Fruit fly (Drosophila melanogaster): Measurements from ENCODE around the gene Ube4A.
A peak's percentile ranks its signal among the peaks of the same experiment; 100 is the strongest.

Gene Ube4A

DNA sequence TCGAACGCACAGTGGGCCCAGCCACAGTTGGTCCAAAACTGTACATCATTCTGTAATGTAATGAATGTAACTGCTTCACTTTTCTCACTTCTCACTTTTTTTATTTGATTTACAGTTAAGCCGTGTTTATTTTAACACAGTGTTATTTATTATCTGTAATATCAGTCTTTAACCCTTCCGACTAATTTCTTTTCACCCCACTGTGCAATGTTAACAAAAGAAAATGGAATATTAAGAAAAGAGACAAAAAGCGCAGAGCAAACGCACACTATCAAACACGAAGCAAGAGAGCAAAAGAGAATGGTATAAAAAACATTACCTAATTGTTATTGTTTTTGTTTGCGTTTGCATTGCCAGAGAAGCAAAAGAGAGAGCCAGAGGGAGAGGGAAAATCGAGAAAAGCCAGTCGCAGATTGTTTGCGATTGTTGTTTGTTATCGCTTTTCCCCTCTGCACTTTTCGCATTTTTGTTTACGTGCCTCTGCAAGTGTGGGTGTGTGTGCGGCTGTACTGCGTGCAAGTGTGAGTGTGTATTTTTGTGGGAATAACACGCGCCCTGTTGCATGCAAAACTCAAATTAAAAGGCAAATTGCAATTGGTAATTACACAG is 11.1 kb upstream of the Ube4A start (continued):
- TF ChIP-seq lmd (GFP tag; IDR thresholded peaks at IDR 0.05) (peak; percentile 97), CG1603 (tag; optimal IDR thresholded peaks at IDR 0.05) (peak; percentile 98), CG2202 (tag; optimal IDR thresholded peaks at IDR 0.05) (peak; percentile 98), Dref (GFP tag; IDR thresholded peaks at IDR 0.05) (no peak), HLH3B (GFP tag; IDR thresholded peaks at IDR 0.05) (peak; percentile 98), chn (GFP tag; optimal IDR thresholded peaks at IDR 0.05) (peak; percentile 99), CG6791 (GFP tag; IDR thresholded peaks at IDR 0.05; ENCODE audit: partially characterized antibody) (peak; percentile 59; the same call in 1 of the 3 replicates), CG13123 (GFP tag; optimal IDR thresholded peaks at IDR 0.05) (peak; percentile 96), CG17829 (tag; optimal IDR thresholded peaks at IDR 0.05) (peak; percentile 99), CG6854 (GFP tag; optimal IDR thresholded peaks at IDR 0.05) (peak; percentile 96), stc (GFP tag; IDR thresholded peaks at IDR 0.05) (peak; percentile 98), tap (tag; optimal IDR thresholded peaks at IDR 0.05) (peak; percentile 99), ERR (GFP tag; optimal IDR thresholded peaks at IDR 0.05) (peak; percentile 98), Oli (tag; optimal IDR thresholded peaks at IDR 0.05) (peak; percentile 99), sisA (GFP tag; IDR thresholded peaks at IDR 0.05) (peak; percentile 97), CG14667 (GFP tag; IDR thresholded peaks at IDR 0.05) (peak; percentile 94), CG11560 (tag; IDR thresholded peaks at IDR 0.05) (peak; percentile 84; the same call in 2 of the 3 replicates), CG4820 (GFP tag; optimal IDR thresholded peaks at IDR 0.05) (peak; percentile 97), CG9215 (GFP tag; IDR thresholded peaks at IDR 0.05) (peak; percentile 90), Bdp1 (GFP tag; optimal IDR thresholded peaks at IDR 0.05) (peak; percentile 95), Xrp1 (GFP tag; IDR thresholded peaks at IDR 0.05) (peak; percentile 98), sim (GFP tag; IDR thresholded peaks at IDR 0.05) (peak; percentile 97), vvl (GFP tag; IDR thresholded peaks at IDR 0.05) (peak; percentile 99), amos (GFP tag; IDR thresholded peaks at IDR 0.05; ENCODE audit: partially characterized antibody) (no peak; the same call in 1 of the 2 replicates), Max (GFP tag; optimal IDR thresholded peaks at IDR 0.05) (peak; percentile 97), gce (GFP tag; IDR thresholded peaks at IDR 0.05) (peak; percentile 97), Chrac-16 (GFP tag; optimal IDR thresholded peaks at IDR 0.05) (peak; percentile 98), pnt (GFP tag; optimal IDR thresholded peaks at IDR 0.05) (peak; percentile 97), sob (GFP tag; IDR thresholded peaks at IDR 0.05) (peak; percentile 96), CG17912 (GFP tag; optimal IDR thresholded peaks at IDR 0.05) (peak; percentile 97), CG9817 (tag; optimal IDR thresholded peaks at IDR 0.05) (peak; percentile 95), CHES-1-like (GFP tag; optimal IDR thresholded peaks at IDR 0.05) (peak; percentile 99), chm (GFP tag; IDR thresholded peaks at IDR 0.05) (peak; percentile 97), ATbp (GFP tag; optimal IDR thresholded peaks at IDR 0.05) (peak; percentile 99), twi (tag; optimal IDR thresholded peaks at IDR 0.05) (peak; percentile 95), CG17385 (GFP tag; optimal IDR thresholded peaks at IDR 0.05) (peak; percentile 96), cas (GFP tag; IDR thresholded peaks at IDR 0.05) (peak; percentile 88), CG4404 (GFP tag; IDR thresholded peaks at IDR 0.05) (peak; percentile 89), slbo (GFP tag; IDR thresholded peaks at IDR 0.05) (peak; percentile 97), Sry-β (GFP tag; optimal IDR thresholded peaks at IDR 0.05) (peak; percentile 75), CG18764 (GFP tag; optimal IDR thresholded peaks at IDR 0.05) (peak; percentile 97), CG3995 (GFP tag; optimal IDR thresholded peaks at IDR 0.05) (peak; percentile 68), Blimp-1 (GFP tag; optimal IDR thresholded peaks at IDR 0.05) (peak; percentile 98), CG34422 (GFP tag; IDR thresholded peaks at IDR 0.05) (peak; percentile 98), CG1647 (GFP tag; optimal IDR thresholded peaks at IDR 0.05) (peak; percentile 97), CG1832 (GFP tag; optimal IDR thresholded peaks at IDR 0.05) (no peak), gro (GFP tag; optimal IDR thresholded peaks at IDR 0.05) (peak; percentile 98), CG2199 (GFP tag; IDR thresholded peaks at IDR 0.05) (peak; percentile 98), CG13296 (GFP tag; optimal IDR thresholded peaks at IDR 0.05) (peak; percentile 98), h (optimal IDR thresholded peaks at IDR 0.05) (no peak), yki (optimal IDR thresholded peaks at IDR 0.05) (no peak), hth (optimal IDR thresholded peaks at IDR 0.05) (no peak)
